Worm (Caenorhabditis elegans) whole organism, midembryonic: Measurements from ENCODE around the gene vps-29.
A peak's percentile ranks its signal among the peaks of the same experiment; 100 is the strongest.

Experiments
- T22C8.4 ChIP-seq: fragments of 200-800 bp; sonication (Bioruptor generic); IDR thresholded peaks from 2 replicates; pipeline ENCODE4 v1.3.6; 2022; ENCODE audit warnings: missing genetic modification characterization, missing compliant biosample characterization
- cog-1 ChIP-seq: sonication (generic microtip); optimal IDR thresholded peaks from 2 replicates; lab custom pipeline; 2016; ENCODE audit warnings: missing genetic modification characterization, missing compliant biosample characterization
- flt-1 ChIP-seq: fragments of 200-800 bp; sonication (Bioruptor generic); IDR thresholded peaks from 2 replicates; pipeline ENCODE4 v1.3.6; 2022; ENCODE audit warnings: missing genetic modification characterization, missing compliant biosample characterization
- klf-2 ChIP-seq: fragments of 200-800 bp; sonication (Bioruptor generic); conservative IDR thresholded peaks from 2 replicates; pipeline ENCODE4 v1.3.6; 2022; ENCODE audit warnings: missing genetic modification reagents, missing genetic modification characterization, missing compliant biosample characterization
- med-1 ChIP-seq: sonication (generic microtip); optimal IDR thresholded peaks from 2 replicates; lab custom pipeline; 2017; ENCODE audit warnings: missing genetic modification characterization, mild to moderate bottlenecking, missing compliant biosample characterization, antibody characterized with exemption, missing genetic modification reagents; ENCODE audit not compliant: insufficient read depth
- ref-1 ChIP-seq: fragments of 200-800 bp; sonication (Bioruptor generic); conservative IDR thresholded peaks from 2 replicates; pipeline ENCODE4 v1.3.6; 2022; ENCODE audit warnings: missing genetic modification reagents, missing genetic modification characterization, missing compliant biosample characterization
- tab-1 ChIP-seq: fragments of 200-800 bp; sonication (Bioruptor generic); IDR thresholded peaks from 2 replicates; pipeline ENCODE4 v1.3.6; 2022; ENCODE audit warnings: missing genetic modification characterization, missing compliant biosample characterization
- ztf-23 ChIP-seq: fragments of 200-800 bp; sonication (Bioruptor generic); IDR thresholded peaks from 2 replicates; pipeline ENCODE4 v1.3.6; 2022; ENCODE audit warnings: missing genetic modification reagents, missing genetic modification characterization, missing compliant biosample characterization
- ztf-29 ChIP-seq: fragments of 200-800 bp; sonication (Bioruptor generic); IDR thresholded peaks from 2 replicates; pipeline ENCODE4 v1.3.6; 2022; ENCODE audit warnings: missing genetic modification reagents, missing genetic modification characterization, missing compliant biosample characterization

vps-29 gene

DNA sequence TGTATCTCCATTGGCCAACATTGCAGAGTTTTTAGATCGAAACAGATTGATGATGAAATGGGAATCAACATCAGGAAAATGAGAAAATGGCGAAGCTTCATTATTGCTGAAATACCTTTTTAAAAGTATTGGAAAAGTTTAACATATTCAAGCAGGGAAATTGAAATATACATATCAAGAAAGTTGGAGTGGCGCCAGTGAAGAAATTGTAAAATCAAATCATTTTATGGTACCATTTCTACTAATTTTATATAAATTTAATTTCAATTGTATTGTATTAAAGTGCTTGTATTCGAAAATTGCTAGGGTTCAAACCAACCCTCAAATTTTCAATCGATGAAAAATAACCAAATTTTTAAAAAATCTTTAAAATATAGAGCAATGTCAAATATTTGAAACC is 6.5 kb downstream of the vps-29 start, which contains the start of gene srt-55:
Gene srt-55 (minus strand): TSS at position 101 of the 400 bp plus-strand sequence.
- TF ChIP-seq tab-1 (GFP tag; lab: Robert Waterston, UW) (no peak), flt-1 (GFP tag; lab: Robert Waterston, UW) (no peak), ztf-29 (no peak), ztf-23 (GFP tag; lab: Robert Waterston, UW) (no peak), med-1 (GFP tag; lab: Kevin White, UChicago) (no peak)

DNA sequence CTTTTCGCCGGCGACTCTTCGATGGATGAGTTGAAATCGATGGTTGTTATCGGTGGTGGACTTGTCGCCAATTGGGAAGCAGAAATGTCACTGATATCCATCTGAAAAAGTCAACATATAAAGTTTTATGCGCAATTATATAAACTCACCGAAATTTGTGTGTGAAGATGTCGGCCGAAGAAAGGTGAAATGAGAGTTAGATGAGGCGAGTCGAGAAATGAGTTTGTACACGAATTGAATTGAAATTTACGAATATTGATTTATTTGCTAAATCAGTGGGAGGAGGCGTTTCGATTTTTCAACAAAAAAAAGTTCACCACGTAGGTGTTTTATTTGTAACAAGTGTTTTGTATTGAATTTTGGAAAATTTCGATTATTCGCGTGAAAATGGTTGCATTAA is 11.5 kb downstream of the vps-29 start, which contains the start of gene kel-10:
Gene kel-10 (minus strand): TSS at position 101 of the 400 bp plus-strand sequence.
- TF ChIP-seq flt-1 (GFP tag; lab: Robert Waterston, UW) (no peak), klf-2 (no peak)

DNA sequence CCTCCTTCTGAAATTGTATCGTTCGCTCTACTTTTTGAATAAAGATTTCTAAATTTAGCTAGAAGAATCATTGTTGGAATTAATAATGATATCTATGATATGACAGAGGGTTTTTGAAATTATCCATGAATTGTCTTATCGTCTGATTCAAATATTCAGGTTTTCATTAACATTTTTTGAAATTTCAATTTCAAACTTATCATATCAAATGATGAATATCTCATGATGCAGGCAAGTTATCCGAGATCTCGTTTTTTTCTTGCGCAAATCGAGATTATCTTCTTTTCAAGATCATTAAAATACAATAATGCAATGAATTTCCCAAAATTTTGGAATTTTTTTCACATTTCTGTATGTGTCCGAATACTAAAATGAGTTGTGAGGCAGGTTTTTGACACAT is 14.9 kb downstream of the vps-29 start, which contains the start of gene spop-1:
Gene spop-1 (minus strand): TSS at position 101 of the 400 bp plus-strand sequence.
- TF ChIP-seq klf-2 (no peak), cog-1 (tag; lab: Kevin White, UChicago) (no peak), flt-1 (GFP tag; lab: Robert Waterston, UW) (no peak), ztf-23 (GFP tag; lab: Robert Waterston, UW) (no peak), med-1 (GFP tag; lab: Kevin White, UChicago) (no peak), T22C8.4 (GFP tag; lab: Robert Waterston, UW) (no peak), ztf-29 (no peak), ref-1 (GFP tag; lab: Robert Waterston, UW) (no peak), tab-1 (GFP tag; lab: Robert Waterston, UW) (no peak)

DNA sequence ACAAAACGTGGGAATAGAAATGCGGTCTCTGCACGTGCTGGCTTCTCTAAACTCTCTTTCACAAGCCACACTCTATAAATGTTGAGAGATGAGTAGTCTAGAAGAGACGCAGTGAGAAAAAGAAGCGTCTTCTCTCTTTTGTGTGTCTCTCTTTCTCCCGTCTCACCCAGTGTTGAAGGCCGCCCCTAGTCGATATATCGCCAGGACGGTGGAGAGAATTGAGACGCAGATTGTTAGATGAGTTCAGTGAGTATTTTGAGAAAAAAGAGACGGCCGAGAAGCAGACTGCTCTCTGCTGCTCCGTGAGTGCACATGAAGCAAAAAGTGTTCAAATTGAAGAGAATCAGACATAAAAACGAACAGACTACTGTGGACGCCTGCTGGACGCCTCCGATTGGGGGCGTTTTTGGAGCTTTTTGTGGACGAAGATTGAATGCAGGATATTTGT is 16.3 kb downstream of the vps-29 start:
- TF ChIP-seq cog-1 (tag; lab: Kevin White, UChicago) (peak; percentile 69), ztf-23 (GFP tag; lab: Robert Waterston, UW) (0 out of 2 replicates have a peak, but pooled peaks have one; percentile 48), flt-1 (GFP tag; lab: Robert Waterston, UW) (peak; percentile 64; the same call in 1 of the 2 replicates), tab-1 (GFP tag; lab: Robert Waterston, UW) (0 out of 2 replicates have a peak, but pooled peaks have one; percentile 47), ztf-29 (0 out of 2 replicates have a peak, but pooled peaks have one; percentile 6), med-1 (GFP tag; lab: Kevin White, UChicago) (no peak), klf-2 (no peak), ref-1 (GFP tag; lab: Robert Waterston, UW) (no peak), T22C8.4 (GFP tag; lab: Robert Waterston, UW) (0 out of 2 replicates have a peak, but pooled peaks have one; percentile 43)

DNA sequence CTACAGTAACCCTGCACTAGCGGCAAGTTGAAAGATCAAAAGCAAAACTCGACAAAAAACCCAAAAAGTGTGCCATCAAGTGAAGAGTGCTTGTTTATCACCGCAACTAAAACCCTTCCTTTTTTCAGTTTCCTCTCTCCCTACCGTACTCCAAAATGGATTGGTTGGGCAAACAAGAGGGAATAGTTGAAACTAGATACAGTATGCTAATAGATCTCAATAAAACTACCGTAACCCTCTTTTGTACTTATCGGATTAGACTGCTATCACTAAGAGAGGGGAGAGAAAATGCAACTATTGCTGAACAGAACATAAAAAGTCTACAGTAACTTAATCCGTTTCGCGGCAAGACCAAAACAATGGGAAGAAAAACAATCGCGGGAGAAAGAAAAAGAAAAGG is 17.5 kb downstream of the vps-29 start:
- TF ChIP-seq klf-2 (no peak), ref-1 (GFP tag; lab: Robert Waterston, UW) (no peak), T22C8.4 (GFP tag; lab: Robert Waterston, UW) (no peak), cog-1 (tag; lab: Kevin White, UChicago) (no peak), ztf-29 (no peak)

DNA sequence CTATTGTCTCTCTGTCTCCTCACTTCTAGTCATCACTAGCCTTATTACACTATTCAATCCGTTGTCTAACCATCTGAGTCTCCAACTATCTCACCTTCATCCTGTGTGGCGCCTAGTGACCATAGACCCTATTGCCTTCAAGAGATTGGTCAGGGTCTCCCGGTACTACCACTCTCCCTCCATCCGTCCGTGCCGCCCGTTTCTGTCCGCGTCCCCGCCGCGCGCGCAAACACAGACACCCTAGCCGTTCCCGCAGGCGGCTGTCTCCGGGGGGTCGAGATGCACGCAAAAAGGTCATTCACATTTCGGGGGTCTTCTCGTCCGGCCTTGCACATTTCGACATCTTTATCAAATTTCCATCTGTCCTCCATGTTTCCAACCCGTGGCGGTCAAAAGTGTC is 18.3 kb downstream of the vps-29 start:
- TF ChIP-seq tab-1 (GFP tag; lab: Robert Waterston, UW) (peak; percentile 76; the same call in 1 of the 2 replicates), cog-1 (tag; lab: Kevin White, UChicago) (peak; percentile 25), flt-1 (GFP tag; lab: Robert Waterston, UW) (peak; percentile 76), ref-1 (GFP tag; lab: Robert Waterston, UW) (no peak), T22C8.4 (GFP tag; lab: Robert Waterston, UW) (no peak), ztf-29 (no peak), klf-2 (no peak), med-1 (GFP tag; lab: Kevin White, UChicago) (no peak), ztf-23 (GFP tag; lab: Robert Waterston, UW) (no peak)

DNA sequence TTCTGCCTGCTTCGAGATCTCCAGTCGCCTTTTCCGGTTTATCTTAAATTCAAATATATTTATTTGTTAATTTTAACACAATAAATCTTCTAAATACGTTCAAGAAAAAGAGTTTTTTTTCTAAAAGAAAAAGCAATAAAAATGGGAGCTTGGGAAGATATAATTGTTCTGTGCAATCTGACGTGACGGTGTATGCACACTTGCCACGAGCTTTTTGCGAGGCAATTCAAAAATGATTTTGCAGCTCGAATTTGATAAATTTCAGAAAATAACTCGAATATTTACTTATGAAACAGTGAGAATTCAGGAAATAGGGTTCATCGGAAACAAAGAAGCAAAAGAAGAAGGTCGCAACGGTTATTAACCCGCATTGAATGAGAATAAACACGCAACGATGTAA is 19.8 kb downstream of the vps-29 start:
- TF ChIP-seq flt-1 (GFP tag; lab: Robert Waterston, UW) (no peak), T22C8.4 (GFP tag; lab: Robert Waterston, UW) (no peak), tab-1 (GFP tag; lab: Robert Waterston, UW) (no peak)

DNA sequence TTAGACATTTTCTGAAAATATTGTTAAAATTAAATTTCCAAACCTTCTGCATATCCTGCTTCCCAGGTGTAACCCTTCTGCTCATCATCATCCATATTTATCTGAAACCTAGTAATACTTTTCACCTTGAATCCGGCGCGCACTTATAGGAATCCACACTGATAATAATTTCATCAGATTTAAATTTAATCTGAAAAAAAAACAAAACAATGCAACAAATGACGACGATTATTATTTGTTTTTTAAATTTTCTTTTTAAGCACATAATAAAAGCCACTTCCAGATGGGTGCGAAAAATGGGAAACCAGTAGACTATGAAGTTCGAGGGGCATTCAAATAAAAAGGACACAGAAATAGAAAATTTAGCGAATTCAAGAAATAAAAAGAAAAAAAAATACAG is 22.2 kb downstream of the vps-29 start, which contains the start of gene gtf-2H2C:
Gene gtf-2H2C (minus strand): TSS at position 101 of the 400 bp plus-strand sequence.
- TF ChIP-seq flt-1 (GFP tag; lab: Robert Waterston, UW), result no peak
- no peak for TF ChIP-seq med-1 (GFP tag; lab: Kevin White, UChicago)
- TF ChIP-seq tab-1 (GFP tag; lab: Robert Waterston, UW), result no peak
- no peak for TF ChIP-seq T22C8.4 (GFP tag; lab: Robert Waterston, UW)
- TF ChIP-seq ztf-29, result no peak
- no peak for TF ChIP-seq ztf-23 (GFP tag; lab: Robert Waterston, UW)
- TF ChIP-seq klf-2, result no peak
- TF ChIP-seq cog-1 (tag; lab: Kevin White, UChicago), result no peak
- TF ChIP-seq ref-1 (GFP tag; lab: Robert Waterston, UW), result no peak

DNA sequence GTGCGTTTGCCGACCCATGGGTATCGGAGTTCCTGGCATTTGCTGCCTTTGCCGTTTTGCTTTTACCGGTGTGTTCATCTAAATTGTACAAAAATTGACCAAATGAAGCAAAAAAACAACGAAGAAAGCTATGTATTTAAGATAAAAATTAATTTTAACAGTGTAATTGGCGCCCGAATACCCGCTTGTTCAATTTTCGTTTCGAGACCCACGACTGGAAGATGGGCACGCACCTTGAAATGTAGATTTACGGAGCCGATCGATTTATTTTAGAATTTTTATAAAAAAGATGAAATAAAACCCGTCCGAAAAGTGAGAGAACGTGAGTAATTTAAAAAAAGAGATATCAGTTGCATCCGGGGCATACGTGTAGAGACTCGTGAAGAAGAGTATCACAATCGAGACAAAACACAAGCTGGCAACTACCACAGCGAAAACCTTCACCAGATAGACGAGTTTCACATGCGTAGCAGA is 24.3 kb downstream of the vps-29 start, which contains the start of gene hal-2:
Gene hal-2 (minus strand): TSS at position 424 of the 474 bp plus-strand sequence.
- no peak for TF ChIP-seq ref-1 (GFP tag; lab: Robert Waterston, UW)
- TF ChIP-seq tab-1 (GFP tag; lab: Robert Waterston, UW), result no peak
- TF ChIP-seq T22C8.4 (GFP tag; lab: Robert Waterston, UW), result no peak
- TF ChIP-seq med-1 (GFP tag; lab: Kevin White, UChicago), result no peak
- no peak for TF ChIP-seq ztf-23 (GFP tag; lab: Robert Waterston, UW)
- no peak for TF ChIP-seq ztf-29
- no peak for TF ChIP-seq flt-1 (GFP tag; lab: Robert Waterston, UW)
- TF ChIP-seq cog-1 (tag; lab: Kevin White, UChicago), result no peak
- no peak for TF ChIP-seq klf-2

DNA sequence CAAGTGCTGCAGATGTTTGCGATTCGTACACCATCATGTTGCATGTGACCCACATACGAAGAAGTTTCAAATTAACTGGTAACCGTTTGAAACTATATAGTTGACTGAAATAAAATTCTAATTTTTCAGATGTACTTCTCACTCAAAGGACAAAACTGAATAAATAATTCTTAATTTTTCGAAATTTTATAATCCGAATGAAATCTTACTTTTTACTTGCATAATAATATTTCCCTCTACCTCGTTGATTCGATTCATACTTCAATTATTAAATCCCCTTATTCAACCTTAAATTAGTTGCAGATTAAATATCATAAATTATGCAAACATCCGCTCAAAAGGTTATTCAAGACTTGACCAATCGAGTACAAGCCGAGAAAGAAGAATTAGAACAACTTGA is 26.9 kb downstream of the vps-29 start, which contains the start of gene T16H12.2:
Gene T16H12.2 (plus strand): TSS at position 301 of the 400 bp plus-strand sequence.
- no peak for TF ChIP-seq klf-2
